Worm (Caenorhabditis elegans) whole organism, L1 larva: Measurements from ENCODE around the gene R04B5.5.

Experiments
- snu-23 ChIP-seq: sonication (generic microtip); optimal IDR thresholded peaks from 2 replicates; lab custom pipeline; 2016; ENCODE audit warnings: missing genetic modification characterization, missing compliant biosample characterization
- ztf-4 ChIP-seq: fragments of 150-350 bp; optimal IDR thresholded peaks from 2 replicates; lab custom pipeline; 2014; ENCODE audit warnings: missing biosample characterization, missing genetic modification characterization

- TF ChIP-seq snu-23 (GFP tag; lab: Kevin White, UChicago), result no peak
- TF ChIP-seq ztf-4, result no peak
Measured at ce11 chrV:10083999-10084468, 3.2 kb upstream of the R04B5.5 start, which contains the start of gene nhr-12.
